Worm (Caenorhabditis elegans) whole organism, mixed stage, embryonic: Measurements from ENCODE around the gene dna-2.

Source experiments
- blmp-1 ChIP-seq: fragments of 150-350 bp; optimal IDR thresholded peaks from 2 replicates; lab custom pipeline; 2014; ENCODE audit warnings: missing biosample characterization, missing genetic modification characterization
- ces-1 ChIP-seq: fragments of 150-350 bp; optimal IDR thresholded peaks from 2 replicates; lab custom pipeline; 2014; ENCODE audit warnings: missing biosample characterization, missing genetic modification reagents, missing genetic modification characterization
- flh-1 ChIP-seq: fragments of 200-800 bp; sonication (Bioruptor generic); optimal IDR thresholded peaks from 2 replicates; lab custom pipeline; 2018; ENCODE audit warnings: mild to moderate bottlenecking, missing genetic modification characterization, moderate library complexity, missing compliant biosample characterization
- lin-13 ChIP-seq: fragments of 150-350 bp; optimal IDR thresholded peaks from 2 replicates; lab custom pipeline; 2014; ENCODE audit warnings: missing biosample characterization, missing genetic modification characterization
- lsy-2 ChIP-seq: fragments of 150-350 bp; optimal IDR thresholded peaks from 2 replicates; lab custom pipeline; 2014; ENCODE audit warnings: missing biosample characterization, missing genetic modification characterization
- mep-1 ChIP-seq: fragments of 150-350 bp; optimal IDR thresholded peaks from 2 replicates; lab custom pipeline; 2017; ENCODE audit warnings: missing biosample characterization, missing genetic modification reagents, missing genetic modification characterization, inconsistent platforms
- nhr-12 ChIP-seq: fragments of 150-350 bp; optimal IDR thresholded peaks from 2 replicates; lab custom pipeline; 2014; ENCODE audit warnings: missing biosample characterization, missing genetic modification characterization
- nhr-237 ChIP-seq: fragments of 150-350 bp; optimal IDR thresholded peaks from 2 replicates; lab custom pipeline; 2014; ENCODE audit warnings: missing biosample characterization, missing genetic modification characterization
- nhr-28 ChIP-seq: fragments of 150-350 bp; optimal IDR thresholded peaks from 2 replicates; lab custom pipeline; 2014; ENCODE audit warnings: missing biosample characterization, missing genetic modification characterization
- nhr-76 ChIP-seq: sonication (generic microtip); optimal IDR thresholded peaks from 2 replicates; lab custom pipeline; 2017; ENCODE audit warnings: missing biosample characterization, missing genetic modification characterization
- sptf-1 ChIP-seq: sonication (generic microtip); optimal IDR thresholded peaks from 2 replicates; lab custom pipeline; 2017; ENCODE audit warnings: mild to moderate bottlenecking, missing genetic modification characterization, moderate library complexity, missing compliant biosample characterization
- tbx-8 ChIP-seq: fragments of 200-800 bp; sonication (Bioruptor generic); optimal IDR thresholded peaks from 2 replicates; lab custom pipeline; 2018; ENCODE audit warnings: mild to moderate bottlenecking, missing genetic modification characterization, moderate library complexity, missing compliant biosample characterization
- unc-62 ChIP-seq: fragments of 150-350 bp; optimal IDR thresholded peaks from 2 replicates; lab custom pipeline; 2014; ENCODE audit warnings: missing biosample characterization, missing genetic modification reagents, missing genetic modification characterization

DNA sequence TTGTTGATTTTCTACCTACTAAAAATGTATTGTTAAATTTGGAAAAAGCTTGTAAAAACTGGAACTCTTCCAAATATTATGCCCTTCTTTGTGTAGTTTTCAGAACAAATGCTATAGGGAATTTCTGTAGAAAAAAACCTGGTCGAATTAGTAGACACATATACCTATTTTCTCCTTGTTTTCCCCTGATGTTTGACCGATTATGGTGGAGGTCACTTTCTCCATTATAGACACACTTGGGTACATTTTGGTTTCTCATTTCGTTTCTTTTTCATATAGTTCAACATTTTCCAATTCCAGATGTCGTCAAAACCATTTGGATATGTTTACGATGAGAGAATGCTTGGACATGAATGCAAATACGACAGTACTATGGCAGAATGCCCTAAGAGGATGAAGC lies 20.5 kb downstream of the dna-2 start, which contains the start of gene hda-5:
- TF ChIP-seq unc-62 (no peak), lin-13 (no peak), nhr-12 (tag; lab: Kevin White, UChicago) (no peak), nhr-76 (tag; lab: Kevin White, UChicago) (no peak), sptf-1 (tag; lab: Kevin White, UChicago) (no peak), lsy-2 (tag; lab: Kevin White, UChicago) (no peak), ces-1 (no peak), nhr-237 (tag; lab: Kevin White, UChicago) (no peak), mep-1 (tag; lab: Kevin White, UChicago) (no peak), flh-1 (no peak), nhr-28 (tag; lab: Kevin White, UChicago) (no peak), blmp-1 (tag; lab: Kevin White, UChicago) (no peak), tbx-8 (GFP tag; lab: Kevin White, UChicago) (no peak)
